Worm (Caenorhabditis elegans): Measurements from ENCODE around the gene oatr-1.

- TF ChIP-seq nhr-77 (tag; optimal IDR thresholded peaks at IDR 0.05) (no peak), nhr-41 (GFP tag; IDR thresholded peaks at IDR 0.05) (no peak), unc-62 (GFP tag; optimal IDR thresholded peaks at IDR 0.05 in 1 of 2) (no peak), unc-62 (tag; optimal IDR thresholded peaks at IDR 0.05) (no peak), ceh-28 (tag; optimal IDR thresholded peaks at IDR 0.05) (no peak)
Measured at ce11 chrIII:6405121-6405520, 9.1 kb upstream of the oatr-1 start.
